Fruit fly (Drosophila melanogaster) whole organism, embryonic: Measurements from ENCODE around the gene mthl9.

ENCODE experiments used
- Aef1 ChIP-seq: fragments of 200-800 bp; sonication (Bioruptor generic); IDR thresholded peaks from 3 replicates; pipeline ENCODE4 v1.3.6; 2022; ENCODE audit warnings: missing biosample characterization, missing genetic modification characterization
- CG10321 ChIP-seq: fragments of 200-800 bp; sonication (Bioruptor generic); IDR thresholded peaks from 2 replicates; pipeline ENCODE4 v1.3.6; 2022; ENCODE audit warnings: missing biosample characterization, missing genetic modification characterization
- CG10431 ChIP-seq: fragments of 200-800 bp; sonication (Bioruptor generic); optimal IDR thresholded peaks from 3 replicates; lab custom pipeline; 2018; ENCODE audit warnings: missing biosample characterization, mild to moderate bottlenecking, missing genetic modification characterization
- CG11398 ChIP-seq: fragments of 200-800 bp; sonication (Bioruptor generic); optimal IDR thresholded peaks from 2 replicates; lab custom pipeline; 2016; ENCODE audit warnings: missing biosample characterization, missing genetic modification characterization
- CG14050 ChIP-seq: fragments of 200-800 bp; sonication (Bioruptor generic); IDR thresholded peaks from 3 replicates; pipeline ENCODE4 v1.3.6; 2022; ENCODE audit warnings: missing biosample characterization, missing genetic modification characterization
- CG14965 ChIP-seq: fragments of 200-800 bp; sonication (Bioruptor generic); optimal IDR thresholded peaks from 2 replicates; lab custom pipeline; 2016; ENCODE audit warnings: missing biosample characterization, missing genetic modification characterization, borderline replicate concordance
- CG15269 ChIP-seq: fragments of 200-800 bp; sonication (Bioruptor generic); optimal IDR thresholded peaks from 2 replicates; lab custom pipeline; 2018; ENCODE audit warnings: missing biosample characterization, mild to moderate bottlenecking, missing genetic modification characterization, moderate library complexity
- CG15479 ChIP-seq: fragments of 200-800 bp; sonication (Bioruptor generic); optimal IDR thresholded peaks from 3 replicates; lab custom pipeline; 2019; ENCODE audit warnings: missing biosample characterization, mild to moderate bottlenecking, missing genetic modification characterization, moderate library complexity
- CG17612 ChIP-seq: fragments of 200-800 bp; sonication (Bioruptor generic); IDR thresholded peaks from 2 replicates; pipeline ENCODE4 v1.3.6; 2022; ENCODE audit warnings: missing biosample characterization, missing genetic modification characterization
- CG30431 ChIP-seq: fragments of 200-800 bp; sonication (Bioruptor generic); optimal IDR thresholded peaks from 2 replicates; lab custom pipeline; 2017; ENCODE audit warnings: missing biosample characterization, missing genetic modification characterization
- CG34376 ChIP-seq: fragments of 200-800 bp; sonication (Bioruptor generic); optimal IDR thresholded peaks from 2 replicates; lab custom pipeline; 2018; ENCODE audit warnings: missing biosample characterization, mild to moderate bottlenecking, missing genetic modification characterization
- CG4707 ChIP-seq: fragments of 200-800 bp; sonication (Bioruptor generic); optimal IDR thresholded peaks from 2 replicates; lab custom pipeline; 2018; ENCODE audit warnings: missing biosample characterization, mild to moderate bottlenecking, missing genetic modification characterization, moderate library complexity
- CG4820 ChIP-seq: fragments of 200-800 bp; sonication (Bioruptor generic); optimal IDR thresholded peaks from 3 replicates; lab custom pipeline; 2016; ENCODE audit warnings: missing biosample characterization, missing genetic modification characterization
- CG7786 ChIP-seq: fragments of 200-800 bp; sonication (Bioruptor generic); optimal IDR thresholded peaks from 2 replicates; lab custom pipeline; 2016; ENCODE audit warnings: missing biosample characterization, missing genetic modification characterization
- D19B ChIP-seq: fragments of 200-800 bp; sonication (Bioruptor generic); optimal IDR thresholded peaks from 2 replicates; lab custom pipeline; 2017; ENCODE audit warnings: missing biosample characterization, mild to moderate bottlenecking, missing genetic modification characterization
- Deaf1 ChIP-seq: fragments of 200-800 bp; optimal IDR thresholded peaks from 3 replicates; lab custom pipeline; 2019; ENCODE audit warnings: missing biosample characterization, mild to moderate bottlenecking, missing genetic modification characterization, moderate library complexity
- Gsc ChIP-seq: fragments of 200-800 bp; sonication (Bioruptor generic); IDR thresholded peaks from 2 replicates; pipeline ENCODE4 v1.3.6; 2022; ENCODE audit warnings: missing biosample characterization, missing genetic modification characterization
- Hmr ChIP-seq: fragments of 200-800 bp; sonication (Bioruptor generic); optimal IDR thresholded peaks from 3 replicates; lab custom pipeline; 2017; ENCODE audit warnings: mild to moderate bottlenecking, missing biosample characterization, missing genetic modification reagents, missing genetic modification characterization
- Hmx ChIP-seq: fragments of 200-800 bp; sonication (Bioruptor generic); optimal IDR thresholded peaks from 2 replicates; lab custom pipeline; 2016; ENCODE audit warnings: missing biosample characterization, missing genetic modification characterization
- Hr39 ChIP-seq: fragments of >200 bp; optimal IDR thresholded peaks from 2 replicates; lab custom pipeline; 2017
- MESR4 ChIP-seq: fragments of 200-800 bp; sonication (Bioruptor generic); optimal IDR thresholded peaks from 2 replicates; lab custom pipeline; 2018; ENCODE audit warnings: missing biosample characterization, mild to moderate bottlenecking, missing genetic modification characterization, moderate library complexity
- Max ChIP-seq: fragments of 200-800 bp; sonication (Bioruptor generic); optimal IDR thresholded peaks from 2 replicates; lab custom pipeline; 2016; ENCODE audit warnings: missing biosample characterization, mild to moderate bottlenecking, missing genetic modification characterization
- NK7.1 ChIP-seq: fragments of 200-800 bp; sonication (Bioruptor generic); optimal IDR thresholded peaks from 3 replicates; lab custom pipeline; 2016; ENCODE audit warnings: missing biosample characterization, missing genetic modification characterization
- Pdp1 ChIP-seq, 2 experiments: fragments of 200-800 bp; sonication (Bioruptor generic); optimal IDR thresholded peaks; 3 replicates each; lab custom pipeline; 2016; ENCODE audit warnings: missing biosample characterization in 2 of 2, missing genetic modification characterization in 2 of 2, mild to moderate bottlenecking in 1 of 2, moderate library complexity in 1 of 2
- Xbp1 ChIP-seq: fragments of 200-800 bp; sonication (Bioruptor generic); optimal IDR thresholded peaks from 3 replicates; lab custom pipeline; 2016; ENCODE audit warnings: missing biosample characterization, mild to moderate bottlenecking, missing genetic modification characterization
- bowl ChIP-seq: fragments of 200-800 bp; sonication (Bioruptor generic); IDR thresholded peaks from 2 replicates; pipeline ENCODE4 v1.3.6; 2022; ENCODE audit warnings: missing biosample characterization, missing genetic modification characterization
- cato ChIP-seq: fragments of 200-800 bp; sonication (Bioruptor generic); optimal IDR thresholded peaks from 2 replicates; lab custom pipeline; 2016; ENCODE audit warnings: missing biosample characterization, missing genetic modification characterization, borderline replicate concordance
- crp ChIP-seq, 2 experiments: fragments of 200-800 bp; sonication (Bioruptor generic); optimal IDR thresholded peaks; 2 replicates in 1 of 2; 3 replicates in 1 of 2; lab custom pipeline; 2017; ENCODE audit warnings: missing biosample characterization in 2 of 2, missing genetic modification characterization in 2 of 2, mild to moderate bottlenecking in 1 of 2, moderate library complexity in 1 of 2
- emc ChIP-seq: fragments of 200-800 bp; sonication (Bioruptor generic); optimal IDR thresholded peaks from 2 replicates; lab custom pipeline; 2016; ENCODE audit warnings: missing biosample characterization, missing genetic modification characterization
- ems ChIP-seq: fragments of 200-800 bp; sonication (Bioruptor generic); optimal IDR thresholded peaks from 3 replicates; lab custom pipeline; 2016; ENCODE audit warnings: missing biosample characterization, missing genetic modification characterization
- ftz-f1 ChIP-seq: fragments of 200-800 bp; sonication (Bioruptor generic); optimal IDR thresholded peaks from 2 replicates; lab custom pipeline; 2016; ENCODE audit warnings: missing biosample characterization, missing genetic modification characterization
- gce ChIP-seq: fragments of 200-800 bp; sonication (Bioruptor generic); IDR thresholded peaks from 3 replicates; pipeline ENCODE4 v1.3.6; 2022; ENCODE audit warnings: missing biosample characterization, missing genetic modification characterization
- h ChIP-seq: fragments of >200 bp; optimal IDR thresholded peaks from 2 replicates; lab custom pipeline; 2017
- inv ChIP-seq: fragments of 200-800 bp; sonication (Bioruptor generic); IDR thresholded peaks from 2 replicates; pipeline ENCODE4 v1.3.6; 2022; ENCODE audit warnings: missing biosample characterization, missing genetic modification characterization; ENCODE audit not compliant: partially characterized antibody
- jigr1 ChIP-seq: fragments of 200-800 bp; sonication (Bioruptor generic); IDR thresholded peaks from 3 replicates; pipeline ENCODE4 v1.3.6; 2022; ENCODE audit warnings: missing biosample characterization, missing genetic modification characterization
- kni ChIP-seq: fragments of 200-800 bp; sonication (Bioruptor generic); optimal IDR thresholded peaks from 3 replicates; lab custom pipeline; 2017; ENCODE audit warnings: mild to moderate bottlenecking, missing biosample characterization, missing genetic modification reagents, missing genetic modification characterization
- lilli ChIP-seq: fragments of 200-800 bp; sonication (Bioruptor generic); optimal IDR thresholded peaks from 3 replicates; lab custom pipeline; 2016; ENCODE audit warnings: missing biosample characterization, missing genetic modification characterization
- lmd ChIP-seq: fragments of 200-800 bp; sonication (Bioruptor generic); IDR thresholded peaks from 2 replicates; pipeline ENCODE4 v1.3.6; 2022; ENCODE audit warnings: missing biosample characterization, missing genetic modification characterization
- pros ChIP-seq: fragments of 200-800 bp; sonication (Bioruptor generic); optimal IDR thresholded peaks from 3 replicates; lab custom pipeline; 2019; ENCODE audit warnings: missing biosample characterization, mild to moderate bottlenecking, missing genetic modification characterization, moderate library complexity
- ranshi ChIP-seq: fragments of 200-800 bp; sonication (Bioruptor generic); IDR thresholded peaks from 2 replicates; pipeline ENCODE4 v1.3.6; 2022; ENCODE audit warnings: missing biosample characterization, missing genetic modification characterization
- schlank ChIP-seq: fragments of 200-800 bp; sonication (Bioruptor generic); optimal IDR thresholded peaks from 2 replicates; lab custom pipeline; 2018; ENCODE audit warnings: missing biosample characterization, mild to moderate bottlenecking, missing genetic modification characterization
- sens ChIP-seq: fragments of 200-800 bp; sonication (Bioruptor generic); peaks from one replicate; lab custom pipeline; 2016; ENCODE audit warnings: missing biosample characterization, missing genetic modification characterization
- sima ChIP-seq: fragments of 200-800 bp; sonication (Bioruptor generic); optimal IDR thresholded peaks from 2 replicates; lab custom pipeline; 2016; ENCODE audit warnings: missing biosample characterization, missing genetic modification characterization
- slou ChIP-seq: fragments of 200-800 bp; sonication (Bioruptor generic); optimal IDR thresholded peaks from 3 replicates; lab custom pipeline; 2016; ENCODE audit warnings: missing biosample characterization, missing genetic modification characterization
- sr ChIP-seq: fragments of 200-800 bp; sonication (Bioruptor generic); IDR thresholded peaks from 3 replicates; pipeline ENCODE4 v1.3.6; 2022; ENCODE audit warnings: missing biosample characterization, missing genetic modification characterization
- stwl ChIP-seq: fragments of 200-800 bp; sonication (Bioruptor generic); optimal IDR thresholded peaks from 3 replicates; lab custom pipeline; 2018; ENCODE audit warnings: missing biosample characterization, mild to moderate bottlenecking, missing genetic modification characterization, moderate library complexity
- sug ChIP-seq: fragments of 200-800 bp; optimal IDR thresholded peaks from 2 replicates; lab custom pipeline; 2019; ENCODE audit warnings: missing biosample characterization, mild to moderate bottlenecking, missing genetic modification characterization, moderate library complexity
- tx ChIP-seq: fragments of 200-800 bp; sonication (Bioruptor generic); optimal IDR thresholded peaks from 2 replicates; lab custom pipeline; 2016; ENCODE audit warnings: missing biosample characterization, missing genetic modification characterization
- zen ChIP-seq: fragments of 200-800 bp; sonication (Bioruptor generic); optimal IDR thresholded peaks from 3 replicates; lab custom pipeline; 2018; ENCODE audit warnings: missing biosample characterization, mild to moderate bottlenecking, missing genetic modification characterization, moderate library complexity

Gene mthl9

DNA sequence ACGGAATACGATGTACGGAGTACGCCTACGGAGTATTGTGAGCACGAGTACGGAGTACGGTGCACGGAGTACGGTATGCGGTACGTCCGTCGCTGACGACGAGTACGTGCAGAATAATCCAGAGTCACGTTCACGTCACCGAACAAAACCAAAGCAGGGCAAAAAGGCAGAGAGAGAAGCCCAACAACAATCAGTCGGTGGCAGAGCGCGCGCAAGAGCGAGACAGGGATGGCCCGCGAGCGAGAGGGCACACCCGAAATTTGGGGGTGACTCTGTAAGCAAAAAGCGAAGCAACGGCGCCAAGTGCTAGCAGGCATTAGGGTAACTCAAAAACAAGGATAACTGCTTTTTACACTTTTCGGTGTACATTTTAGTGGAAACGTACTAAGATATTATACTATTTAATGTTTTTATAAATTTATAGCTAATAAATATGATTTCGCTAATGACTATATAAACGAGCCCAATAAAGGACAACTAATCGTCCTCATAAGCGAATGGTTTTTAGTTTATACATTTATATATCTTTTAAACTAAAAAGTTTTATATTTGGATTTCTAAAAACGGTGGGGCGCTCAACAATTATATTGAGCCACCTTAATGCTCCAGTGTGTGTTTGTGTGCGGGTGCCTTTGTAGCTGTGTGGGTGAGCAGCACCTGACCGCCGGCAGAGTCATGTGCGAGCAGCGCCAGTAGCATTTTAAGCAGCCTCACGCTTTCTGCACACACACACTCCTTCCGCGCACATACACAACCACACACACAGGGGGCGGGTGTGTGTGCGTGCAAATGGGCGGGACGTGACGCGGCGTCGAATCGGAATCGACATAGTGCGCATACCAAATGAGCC, 45.3 kb upstream of the mthl9 start (continued):
- TF ChIP-seq Xbp1 (GFP tag; lab: Kevin White, UChicago) = peak; percentile 82
- TF ChIP-seq emc (GFP tag; lab: Kevin White, UChicago) = no peak
- no peak for TF ChIP-seq Hr39 (lab: Kevin White, UChicago)
- peak; percentile 77 for TF ChIP-seq lmd (GFP tag; lab: Robert Waterston, UW)
- TF ChIP-seq Hmr (GFP tag; lab: Kevin White, UChicago) = peak; percentile 96
- TF ChIP-seq D19B = peak; percentile 74
- TF ChIP-seq MESR4 = peak; percentile 14
- peak; percentile 79 for TF ChIP-seq CG30431 (GFP tag; lab: Kevin White, UChicago)
- TF ChIP-seq CG34376 = peak; percentile 94
- no peak for TF ChIP-seq CG17612 (GFP tag; lab: Robert Waterston, UW)
- peak; percentile 83 for TF ChIP-seq CG10321 (GFP tag; lab: Robert Waterston, UW)
- no peak for TF ChIP-seq CG7786 (GFP tag; lab: Kevin White, UChicago)
- TF ChIP-seq gce (GFP tag; lab: Robert Waterston, UW) = no peak
- peak; percentile 52 for TF ChIP-seq cato (GFP tag; lab: Kevin White, UChicago)
- TF ChIP-seq CG11398 = no peak
- peak; percentile 14 for TF ChIP-seq Hmx (GFP tag; lab: Kevin White, UChicago)
- TF ChIP-seq kni (GFP tag; lab: Kevin White, UChicago) = peak; percentile 26
- no peak for TF ChIP-seq inv (GFP tag; lab: Robert Waterston, UW)
- no peak for TF ChIP-seq bowl (GFP tag; lab: Robert Waterston, UW)
- peak; percentile 65 for TF ChIP-seq schlank (tag; lab: Kevin White, UChicago)
- no peak for TF ChIP-seq Gsc
- peak; percentile 79 for TF ChIP-seq CG4820 (GFP tag; lab: Kevin White, UChicago)
- TF ChIP-seq CG14050 (GFP tag; lab: Robert Waterston, UW) = peak; percentile 77
- TF ChIP-seq Aef1 (GFP tag; lab: Robert Waterston, UW) = 0 out of 3 replicates have a peak, but pooled peaks have one; percentile 30
- peak; percentile 87 for TF ChIP-seq CG10431 (GFP tag; lab: Kevin White, UChicago)
- TF ChIP-seq CG14965 (GFP tag; lab: Kevin White, UChicago) = no peak
- TF ChIP-seq Max (GFP tag; lab: Kevin White, UChicago) = peak; percentile 74
- TF ChIP-seq ranshi (GFP tag; lab: Robert Waterston, UW) = peak; percentile 78
- TF ChIP-seq crp (GFP tag; optimal IDR thresholded peaks at IDR 0.05; lab: Kevin White, UChicago) = peak in 1 of 2 experiments; percentile 40

dm6 chr3L:375672-376071, 43.6 kb upstream of the mthl9 start:
- TF ChIP-seq sr (GFP tag; lab: Robert Waterston, UW) (no peak), Deaf1 (peak; percentile 55), lilli (GFP tag; lab: Kevin White, UChicago) (no peak), sima (GFP tag; lab: Kevin White, UChicago) (no peak), ftz-f1 (GFP tag; lab: Kevin White, UChicago) (no peak), CG15269 (tag; lab: Kevin White, UChicago) (peak; percentile 31), pros (GFP tag; lab: Kevin White, UChicago) (peak; percentile 78)
- TF ChIP-seq, all 482 proteins: peak for 3

dm6 chr3L:374582-374981, 42.5 kb upstream of the mthl9 start:
- TF ChIP-seq slou (GFP tag; lab: Kevin White, UChicago) (no peak), NK7.1 (GFP tag; lab: Kevin White, UChicago) (no peak), CG4707 (GFP tag; lab: Kevin White, UChicago) (no peak), CG15479 (GFP tag; lab: Kevin White, UChicago) (peak; percentile 86), zen (tag; lab: Kevin White, UChicago) (peak; percentile 69), gce (GFP tag; lab: Robert Waterston, UW) (no peak), Pdp1 (GFP tag; optimal IDR thresholded peaks at IDR 0.05; lab: Kevin White, UChicago) (no peak), sug (no peak), jigr1 (GFP tag; lab: Robert Waterston, UW) (no peak), sens (GFP tag; lab: Kevin White, UChicago) (peak; percentile 45), CG30431 (GFP tag; lab: Kevin White, UChicago) (no peak), stwl (no peak), tx (GFP tag; lab: Kevin White, UChicago) (no peak), h (lab: Kevin White, UChicago) (no peak), ems (no peak)
